Fruit fly (Drosophila melanogaster) whole organism, embryonic: ENCODE results near the gene CG42819.

ENCODE experiments used
- Atf6 ChIP-seq: fragments of 200-800 bp; sonication (Bioruptor generic); IDR thresholded peaks from 2 replicates; pipeline ENCODE4 v1.3.6; 2022; ENCODE audit warnings: missing biosample characterization, missing genetic modification characterization
- Bdp1 ChIP-seq: fragments of 200-800 bp; sonication (Bioruptor generic); optimal IDR thresholded peaks from 3 replicates; lab custom pipeline; 2016; ENCODE audit warnings: missing biosample characterization, missing genetic modification characterization
- CG10209 ChIP-seq: fragments of 200-800 bp; sonication (Bioruptor generic); optimal IDR thresholded peaks from 3 replicates; lab custom pipeline; 2017; ENCODE audit warnings: missing biosample characterization, mild to moderate bottlenecking, missing genetic modification characterization, missing genetic modification reagents
- CG10543 ChIP-seq: fragments of 200-800 bp; sonication (Bioruptor generic); optimal IDR thresholded peaks from 3 replicates; lab custom pipeline; 2017; ENCODE audit warnings: missing biosample characterization, mild to moderate bottlenecking, missing genetic modification characterization, moderate library complexity
- CG10959 ChIP-seq: fragments of 200-800 bp; sonication (Bioruptor generic); IDR thresholded peaks from 2 replicates; pipeline ENCODE4 v1.3.6; 2022; ENCODE audit warnings: missing biosample characterization, missing genetic modification characterization
- CG14441 ChIP-seq: fragments of 200-800 bp; sonication (Bioruptor generic); IDR thresholded peaks from 2 replicates; pipeline ENCODE4 v1.3.6; 2022; ENCODE audit warnings: missing biosample characterization, missing genetic modification characterization
- CG1603 ChIP-seq: fragments of 200-800 bp; sonication (Bioruptor generic); optimal IDR thresholded peaks from 2 replicates; lab custom pipeline; 2019; ENCODE audit warnings: missing biosample characterization, mild to moderate bottlenecking, missing genetic modification characterization, moderate library complexity
- CG17328 ChIP-seq: fragments of 200-800 bp; sonication (Bioruptor generic); IDR thresholded peaks from 2 replicates; pipeline ENCODE4 v1.3.6; 2022; ENCODE audit warnings: missing biosample characterization, missing genetic modification characterization
- CG31224 ChIP-seq: fragments of 200-800 bp; sonication (Bioruptor generic); IDR thresholded peaks from 2 replicates; pipeline ENCODE4 v1.3.6; 2022; ENCODE audit warnings: missing biosample characterization, missing genetic modification characterization
- CG31388 ChIP-seq: fragments of 200-800 bp; sonication (Bioruptor generic); optimal IDR thresholded peaks from 2 replicates; lab custom pipeline; 2016; ENCODE audit warnings: missing biosample characterization, missing genetic modification characterization
- CG3281 ChIP-seq: fragments of 200-800 bp; sonication (Bioruptor generic); optimal IDR thresholded peaks from 3 replicates; lab custom pipeline; 2017; ENCODE audit warnings: missing biosample characterization, mild to moderate bottlenecking, missing genetic modification characterization
- CG34224 ChIP-seq: fragments of 200-800 bp; sonication (Bioruptor generic); IDR thresholded peaks from 3 replicates; pipeline ENCODE4 v1.3.6; 2022; ENCODE audit warnings: missing biosample characterization, missing genetic modification characterization; ENCODE audit not compliant: partially characterized antibody
- CG34422 ChIP-seq: fragments of 200-800 bp; sonication (Bioruptor generic); IDR thresholded peaks from 3 replicates; pipeline ENCODE4 v1.3.6; 2022; ENCODE audit warnings: missing biosample characterization, missing genetic modification characterization
- CG3838 ChIP-seq: fragments of 200-800 bp; sonication (Bioruptor generic); optimal IDR thresholded peaks from 3 replicates; lab custom pipeline; 2016; ENCODE audit warnings: missing biosample characterization, missing genetic modification characterization
- CG4820 ChIP-seq: fragments of 200-800 bp; sonication (Bioruptor generic); optimal IDR thresholded peaks from 3 replicates; lab custom pipeline; 2016; ENCODE audit warnings: missing biosample characterization, missing genetic modification characterization
- CG5953 ChIP-seq: fragments of 200-800 bp; sonication (Bioruptor generic); IDR thresholded peaks from 2 replicates; pipeline ENCODE4 v1.3.6; 2022; ENCODE audit warnings: missing biosample characterization, missing genetic modification characterization
- CG6175 ChIP-seq: fragments of 200-800 bp; sonication (Bioruptor generic); IDR thresholded peaks from 3 replicates; pipeline ENCODE4 v1.3.6; 2022; ENCODE audit warnings: missing biosample characterization, missing genetic modification characterization
- CG6254 ChIP-seq: fragments of 200-800 bp; sonication (Bioruptor generic); optimal IDR thresholded peaks from 3 replicates; lab custom pipeline; 2017; ENCODE audit warnings: mild to moderate bottlenecking, missing biosample characterization, missing genetic modification reagents, missing genetic modification characterization
- CG7271 ChIP-seq: fragments of 200-800 bp; sonication (Bioruptor generic); optimal IDR thresholded peaks from 2 replicates; lab custom pipeline; 2018; ENCODE audit warnings: missing biosample characterization, mild to moderate bottlenecking, missing genetic modification characterization, moderate library complexity
- CG7372 ChIP-seq: fragments of 200-800 bp; sonication (Bioruptor generic); IDR thresholded peaks from 2 replicates; pipeline ENCODE4 v1.3.6; 2022; ENCODE audit warnings: missing biosample characterization, missing genetic modification characterization
- CG7987 ChIP-seq: fragments of 200-800 bp; sonication (Bioruptor generic); optimal IDR thresholded peaks from 2 replicates; lab custom pipeline; 2018; ENCODE audit warnings: missing biosample characterization, mild to moderate bottlenecking, missing genetic modification characterization, moderate library complexity
- CG9932 ChIP-seq: fragments of 200-800 bp; sonication (Bioruptor generic); IDR thresholded peaks from 2 replicates; pipeline ENCODE4 v1.3.6; 2022; ENCODE audit warnings: missing biosample characterization, missing genetic modification characterization
- CHES-1-like ChIP-seq: fragments of 200-800 bp; sonication (Bioruptor generic); optimal IDR thresholded peaks from 2 replicates; lab custom pipeline; 2016; ENCODE audit warnings: missing biosample characterization, missing genetic modification characterization
- Dek ChIP-seq: fragments of 200-800 bp; sonication (Bioruptor generic); optimal IDR thresholded peaks from 3 replicates; lab custom pipeline; 2019; ENCODE audit warnings: missing biosample characterization, mild to moderate bottlenecking, missing genetic modification characterization, moderate library complexity
- Dip2 ChIP-seq: fragments of 200-800 bp; sonication (Bioruptor generic); IDR thresholded peaks from 2 replicates; pipeline ENCODE4 v1.3.6; 2022; ENCODE audit warnings: missing biosample characterization, missing genetic modification characterization
- Dip3 ChIP-seq: fragments of 200-800 bp; sonication (Bioruptor generic); optimal IDR thresholded peaks from 3 replicates; lab custom pipeline; 2016; ENCODE audit warnings: missing biosample characterization, missing genetic modification characterization
- Dp ChIP-seq: fragments of 200-800 bp; sonication (Bioruptor generic); optimal IDR thresholded peaks from 2 replicates; lab custom pipeline; 2018; ENCODE audit warnings: missing biosample characterization, mild to moderate bottlenecking, missing genetic modification characterization, moderate library complexity
- GATAe ChIP-seq: fragments of 200-800 bp; sonication (Bioruptor generic); conservative IDR thresholded peaks from 2 replicates; pipeline ENCODE4 v1.3.6; 2022; ENCODE audit warnings: missing biosample characterization, missing genetic modification characterization
- HHEX ChIP-seq: fragments of 200-800 bp; sonication (Bioruptor generic); optimal IDR thresholded peaks from 3 replicates; lab custom pipeline; 2017; ENCODE audit warnings: missing biosample characterization, mild to moderate bottlenecking, missing genetic modification characterization, missing genetic modification reagents
- Hmx ChIP-seq: fragments of 200-800 bp; sonication (Bioruptor generic); optimal IDR thresholded peaks from 2 replicates; lab custom pipeline; 2016; ENCODE audit warnings: missing biosample characterization, missing genetic modification characterization
- Max ChIP-seq: fragments of 200-800 bp; sonication (Bioruptor generic); optimal IDR thresholded peaks from 2 replicates; lab custom pipeline; 2016; ENCODE audit warnings: missing biosample characterization, mild to moderate bottlenecking, missing genetic modification characterization
- Pdp1 ChIP-seq, 2 experiments: fragments of 200-800 bp; sonication (Bioruptor generic); optimal IDR thresholded peaks; 3 replicates each; lab custom pipeline; 2016; ENCODE audit warnings: missing biosample characterization in 2 of 2, missing genetic modification characterization in 2 of 2, mild to moderate bottlenecking in 1 of 2, moderate library complexity in 1 of 2
- Rx ChIP-seq: fragments of 200-800 bp; sonication (Bioruptor generic); IDR thresholded peaks from 2 replicates; pipeline ENCODE4 v1.3.6; 2022; ENCODE audit warnings: missing biosample characterization, missing genetic modification characterization
- Side ChIP-seq: fragments of 200-800 bp; sonication (Bioruptor generic); optimal IDR thresholded peaks from 2 replicates; lab custom pipeline; 2016; ENCODE audit warnings: missing biosample characterization, missing genetic modification characterization
- Sin3A ChIP-seq: fragments of >200 bp; optimal IDR thresholded peaks from 2 replicates; lab custom pipeline; 2018
- Sox100B ChIP-seq: fragments of 200-800 bp; sonication (Bioruptor generic); optimal IDR thresholded peaks from 3 replicates; lab custom pipeline; 2018; ENCODE audit warnings: missing biosample characterization, mild to moderate bottlenecking, missing genetic modification characterization
- bab2 ChIP-seq: fragments of 200-800 bp; sonication (Bioruptor generic); optimal IDR thresholded peaks from 2 replicates; lab custom pipeline; 2016; ENCODE audit warnings: missing biosample characterization, missing genetic modification characterization
- br ChIP-seq: fragments of >200 bp; optimal IDR thresholded peaks from 2 replicates; lab custom pipeline; 2017
- dan ChIP-seq: fragments of 200-800 bp; sonication (Bioruptor generic); IDR thresholded peaks from 2 replicates; pipeline ENCODE4 v1.3.6; 2022; ENCODE audit warnings: missing biosample characterization, missing genetic modification characterization
- ind ChIP-seq: fragments of 200-800 bp; sonication (Bioruptor generic); optimal IDR thresholded peaks from 3 replicates; lab custom pipeline; 2016; ENCODE audit warnings: missing biosample characterization, missing genetic modification characterization
- oc ChIP-seq: fragments of 200-800 bp; sonication (Bioruptor generic); optimal IDR thresholded peaks from 2 replicates; lab custom pipeline; 2018; ENCODE audit warnings: missing biosample characterization, mild to moderate bottlenecking, missing genetic modification characterization, moderate library complexity
- otp ChIP-seq: fragments of 200-800 bp; sonication (Bioruptor generic); IDR thresholded peaks from 3 replicates; pipeline ENCODE4, ENCODE4 v1.3.6; 2022; ENCODE audit warnings: missing biosample characterization, missing genetic modification characterization
- pum ChIP-seq: fragments of 200-800 bp; sonication (Bioruptor generic); optimal IDR thresholded peaks from 2 replicates; lab custom pipeline; 2016; ENCODE audit warnings: missing biosample characterization, missing genetic modification characterization
- schlank ChIP-seq: fragments of 200-800 bp; sonication (Bioruptor generic); optimal IDR thresholded peaks from 2 replicates; lab custom pipeline; 2018; ENCODE audit warnings: missing biosample characterization, mild to moderate bottlenecking, missing genetic modification characterization
- shn ChIP-seq: fragments of 200-800 bp; sonication (Bioruptor generic); optimal IDR thresholded peaks from 3 replicates; lab custom pipeline; 2016; ENCODE audit warnings: missing biosample characterization, missing genetic modification characterization
- sob ChIP-seq: fragments of 200-800 bp; sonication (Bioruptor generic); IDR thresholded peaks from 2 replicates; pipeline ENCODE4 v1.3.6; 2022; ENCODE audit warnings: missing biosample characterization, missing genetic modification characterization
- tgo ChIP-seq: fragments of 200-800 bp; sonication (Bioruptor generic); IDR thresholded peaks from 3 replicates; pipeline ENCODE4 v1.3.6; 2022; ENCODE audit warnings: missing biosample characterization, missing genetic modification characterization
- tin ChIP-seq: fragments of 200-800 bp; sonication (Bioruptor generic); optimal IDR thresholded peaks from 3 replicates; lab custom pipeline; 2016; ENCODE audit warnings: missing biosample characterization, missing genetic modification characterization
- unc-4 ChIP-seq: fragments of 200-800 bp; sonication (Bioruptor generic); IDR thresholded peaks from 2 replicates; pipeline ENCODE4 v1.3.6; 2022; ENCODE audit warnings: missing biosample characterization, missing genetic modification characterization; ENCODE audit not compliant: partially characterized antibody
- vvl ChIP-seq: fragments of 200-800 bp; sonication (Bioruptor generic); IDR thresholded peaks from 2 replicates; pipeline ENCODE4 v1.3.6; 2022; ENCODE audit warnings: missing biosample characterization, missing genetic modification characterization
- zen2 ChIP-seq: fragments of 200-800 bp; sonication (Bioruptor generic); IDR thresholded peaks from 3 replicates; pipeline ENCODE4 v1.3.6; 2022; ENCODE audit warnings: missing biosample characterization, missing genetic modification characterization; ENCODE audit not compliant: partially characterized antibody
- zfh1 ChIP-seq: fragments of 200-800 bp; sonication (Bioruptor generic); IDR thresholded peaks from 3 replicates; pipeline ENCODE4 v1.3.6; 2022; ENCODE audit warnings: missing biosample characterization, missing genetic modification characterization

CG42819 gene

dm6 chr2L:8382646-8383045 lies 6.5 kb downstream of the CG42819 start, which contains the start of the genes CG13392 and Rcd4 (continued):
- peak; percentile 61 for TF ChIP-seq pum
- TF ChIP-seq tin (GFP tag; lab: Kevin White, UChicago): peak; percentile 72
- TF ChIP-seq CG9932 (GFP tag; lab: Robert Waterston, UW): peak; percentile 90
- TF ChIP-seq CG34422 (GFP tag; lab: Robert Waterston, UW): peak; percentile 91
- peak; percentile 60 for TF ChIP-seq CG3281 (GFP tag; lab: Kevin White, UChicago)
- peak; percentile 56 for TF ChIP-seq HHEX (GFP tag; lab: Kevin White, UChicago)
- no peak for TF ChIP-seq dan
- TF ChIP-seq CG5953: no peak
- TF ChIP-seq CG34224: peak; percentile 81
- no peak for TF ChIP-seq Atf6 (GFP tag; lab: Robert Waterston, UW)
- no peak for TF ChIP-seq GATAe
- peak; percentile 80 for TF ChIP-seq Side (GFP tag; lab: Kevin White, UChicago)
- peak; percentile 32 for TF ChIP-seq Dek
- peak; percentile 33 for TF ChIP-seq Bdp1 (GFP tag; lab: Kevin White, UChicago)
- no peak for TF ChIP-seq CG31388 (GFP tag; lab: Kevin White, UChicago)
- TF ChIP-seq Sin3A (lab: Kevin White, UChicago): peak; percentile 32
- no peak for TF ChIP-seq oc (tag; lab: Kevin White, UChicago)
- peak; percentile 46 for TF ChIP-seq CG4820
- peak; percentile 75; the same call in 2 of the 3 replicates for TF ChIP-seq zfh1 (GFP tag; lab: Robert Waterston, UW)
- TF ChIP-seq Dp (GFP tag; lab: Kevin White, UChicago): peak; percentile 33
- peak; percentile 87 for TF ChIP-seq vvl
- peak; percentile 79 for TF ChIP-seq CHES-1-like
- peak; percentile 54 for TF ChIP-seq unc-4
- TF ChIP-seq Dip3 (GFP tag; lab: Kevin White, UChicago): peak; percentile 79
- TF ChIP-seq CG3838 (GFP tag; lab: Kevin White, UChicago): no peak
- peak; percentile 85 for TF ChIP-seq CG1603 (tag; lab: Kevin White, UChicago)
- TF ChIP-seq CG6175 (GFP tag; lab: Robert Waterston, UW): no peak
- no peak for TF ChIP-seq Dip2 (GFP tag; lab: Robert Waterston, UW)
- 0 out of 2 replicates have a peak, but pooled peaks have one; percentile 18 for TF ChIP-seq CG17328 (GFP tag; lab: Robert Waterston, UW)
- TF ChIP-seq schlank: peak; percentile 62
- TF ChIP-seq Pdp1 (GFP tag; optimal IDR thresholded peaks at IDR 0.05; lab: Kevin White, UChicago): peak; percentile 73 to 82
- peak; percentile 72; the same call in 2 of the 3 replicates for TF ChIP-seq zen2 (GFP tag; lab: Robert Waterston, UW)
- TF ChIP-seq Rx (GFP tag; lab: Robert Waterston, UW): no peak
- TF ChIP-seq ind (GFP tag; lab: Kevin White, UChicago): peak; percentile 68
- TF ChIP-seq Hmx: no peak
- peak; percentile 71 for TF ChIP-seq shn (GFP tag; lab: Kevin White, UChicago)
- TF ChIP-seq CG7271 (tag; lab: Kevin White, UChicago): peak; percentile 70
- TF ChIP-seq CG10209 (GFP tag; lab: Kevin White, UChicago): peak; percentile 57
- no peak for TF ChIP-seq br (lab: Kevin White, UChicago)
- TF ChIP-seq CG7987 (GFP tag; lab: Kevin White, UChicago): peak; percentile 71
- TF ChIP-seq bab2: peak; percentile 76
- no peak; the same call in 1 of the 2 replicates for TF ChIP-seq CG10959 (GFP tag; lab: Robert Waterston, UW)
- TF ChIP-seq CG14441 (GFP tag; lab: Robert Waterston, UW): peak; percentile 36; the same call in 1 of the 2 replicates
- TF ChIP-seq CG10543 (GFP tag; lab: Kevin White, UChicago): peak; percentile 61
- TF ChIP-seq CG31224 (GFP tag; lab: Robert Waterston, UW): no peak; the same call in 1 of the 2 replicates
- peak; percentile 24 for TF ChIP-seq CG6254 (GFP tag; lab: Kevin White, UChicago)
- TF ChIP-seq CG7372 (GFP tag; lab: Robert Waterston, UW): 0 out of 2 replicates have a peak, but pooled peaks have one; percentile 12
- TF ChIP-seq otp (GFP tag; lab: Robert Waterston, UW): peak; percentile 50; the same call in 2 of the 3 replicates
- TF ChIP-seq Max (GFP tag; lab: Kevin White, UChicago): peak; percentile 6
- peak; percentile 91 for TF ChIP-seq sob (GFP tag; lab: Robert Waterston, UW)
- TF ChIP-seq Sox100B (GFP tag; lab: Kevin White, UChicago): no peak
- TF ChIP-seq tgo (GFP tag; lab: Robert Waterston, UW): 0 out of 3 replicates have a peak, but pooled peaks have one; percentile 20
